Fruit fly (Drosophila melanogaster): ENCODE results near the gene Pmi.

The Pmi gene

dm6 chr3L:5823763-5824445, 44.1 kb downstream of the Pmi start (continued):
- TF ChIP-seq CG6272 (GFP tag; IDR thresholded peaks at IDR 0.05) (no peak), CkIIα-i1 (GFP tag; IDR thresholded peaks at IDR 0.05) (no peak), Fer2 (tag; optimal IDR thresholded peaks at IDR 0.05) (peak; percentile 40), CG4424 (GFP tag; optimal IDR thresholded peaks at IDR 0.05) (peak; percentile 87), Fer3 (tag; optimal IDR thresholded peaks at IDR 0.05) (peak; percentile 76), CG10321 (GFP tag; IDR thresholded peaks at IDR 0.05) (peak; percentile 18; the same call in 1 of the 2 replicates), HLH4C (GFP tag; IDR thresholded peaks at IDR 0.05; ENCODE audit: partially characterized antibody) (no peak), vnd (GFP tag; IDR thresholded peaks at IDR 0.05; ENCODE audit: partially characterized antibody) (no peak), TFAM (GFP tag; optimal IDR thresholded peaks at IDR 0.05) (peak; percentile 83), Hmx (GFP tag; optimal IDR thresholded peaks at IDR 0.05) (no peak), Aef1 (GFP tag; IDR thresholded peaks at IDR 0.05) (peak; percentile 28; the same call in 1 of the 3 replicates), Spps (tag; optimal IDR thresholded peaks at IDR 0.05) (peak; percentile 88), sens-2 (GFP tag; IDR thresholded peaks at IDR 0.05) (no peak), CG13624 (GFP tag; optimal IDR thresholded peaks at IDR 0.05) (peak; percentile 26), NC2β (GFP tag; optimal IDR thresholded peaks at IDR 0.05) (peak; percentile 88), gsb-n (tag; optimal IDR thresholded peaks at IDR 0.05) (peak; percentile 86), CG17361 (GFP tag; IDR thresholded peaks at IDR 0.05) (peak; percentile 79), sug (tag; optimal IDR thresholded peaks at IDR 0.05) (peak; percentile 14), CG14860 (GFP tag; IDR thresholded peaks at IDR 0.05; ENCODE audit: partially characterized antibody) (no peak), ewg (GFP tag; optimal IDR thresholded peaks at IDR 0.05) (peak; percentile 76), row (GFP tag; IDR thresholded peaks at IDR 0.05) (peak; percentile 36; the same call in 1 of the 3 replicates), CG3838 (GFP tag; optimal IDR thresholded peaks at IDR 0.05) (peak; percentile 88), YL-1 (GFP tag; optimal IDR thresholded peaks at IDR 0.05) (peak; percentile 77), sim (GFP tag; IDR thresholded peaks at IDR 0.05) (0 out of 2 replicates have a peak, but pooled peaks have one; percentile 36), Mad (GFP tag; optimal IDR thresholded peaks at IDR 0.05) (peak; percentile 75), Myb (GFP tag; optimal IDR thresholded peaks at IDR 0.05) (peak; percentile 49), CG5953 (GFP tag; IDR thresholded peaks at IDR 0.05) (peak; percentile 67; the same call in 1 of the 2 replicates), Neu2 (GFP tag; optimal IDR thresholded peaks at IDR 0.05; ENCODE audit: borderline replicate concordance) (peak; percentile 55), br (optimal IDR thresholded peaks at IDR 0.05) (no peak), Max (GFP tag; optimal IDR thresholded peaks at IDR 0.05) (peak; percentile 75), pan (optimal IDR thresholded peaks at IDR 0.05) (no peak), pan (GFP tag; optimal IDR thresholded peaks at IDR 0.05 in 1 of 2, IDR thresholded peaks at IDR 0.05 in 1 of 2) (peak in 1 of 2 experiments; percentile 30), Meics (GFP tag; optimal IDR thresholded peaks at IDR 0.05) (peak; percentile 78), nerfin-2 (GFP tag; IDR thresholded peaks at IDR 0.05; ENCODE audit: partially characterized antibody) (no peak), sna (GFP tag; IDR thresholded peaks at IDR 0.05; ENCODE audit: partially characterized antibody) (no peak), yki (optimal IDR thresholded peaks at IDR 0.05) (no peak), amos (GFP tag; IDR thresholded peaks at IDR 0.05; ENCODE audit: partially characterized antibody) (no peak), onecut (GFP tag; IDR thresholded peaks at IDR 0.05) (peak; percentile 82), CG8478 (optimal IDR thresholded peaks at IDR 0.05) (no peak), CG18011 (GFP tag; optimal IDR thresholded peaks at IDR 0.05) (peak; percentile 48), Hr51 (GFP tag; optimal IDR thresholded peaks at IDR 0.05) (peak; percentile 60 to 80), Bdp1 (GFP tag; optimal IDR thresholded peaks at IDR 0.05) (peak; percentile 81), HLH3B (GFP tag; IDR thresholded peaks at IDR 0.05) (peak; percentile 46; the same call in 1 of the 2 replicates), CG32532 (GFP tag; IDR thresholded peaks at IDR 0.05) (0 out of 2 replicates have a peak, but pooled peaks have one; percentile 26), MTF-1 (GFP tag; optimal IDR thresholded peaks at IDR 0.05; ENCODE audit: borderline replicate concordance) (peak; percentile 99), Rx (GFP tag; IDR thresholded peaks at IDR 0.05) (no peak), btn (GFP tag; optimal IDR thresholded peaks at IDR 0.05) (peak; percentile 90), kni (GFP tag; optimal IDR thresholded peaks at IDR 0.05) (peak; percentile 89), Eip74EF (GFP tag; optimal IDR thresholded peaks at IDR 0.05) (peak in 1 of 2 experiments; percentile 76), CG17186 (GFP tag; optimal IDR thresholded peaks at IDR 0.05) (peak; percentile 90)

Measured in whole organism, embryonic.